Fruit fly (Drosophila melanogaster) whole organism, pupa: ENCODE results near the gene CG32806.

Source experiments
- CG8159 ChIP-seq: fragments of 200-800 bp; sonication (Bioruptor generic); optimal IDR thresholded peaks from 3 replicates; lab custom pipeline; 2018; ENCODE audit warnings: missing biosample characterization, mild to moderate bottlenecking, missing genetic modification characterization, moderate library complexity
- CG8301 ChIP-seq: fragments of 200-800 bp; sonication (Bioruptor generic); optimal IDR thresholded peaks from 2 replicates; lab custom pipeline; 2018; ENCODE audit warnings: missing biosample characterization, mild to moderate bottlenecking, missing genetic modification characterization

dm6 chrX:1811173-1811572, 21.8 kb downstream of the CG32806 start:
- TF ChIP-seq CG8159 (no peak), CG8301 (no peak)
